Fruit fly (Drosophila melanogaster): Measurements from ENCODE around the gene hfw.

The hfw gene

dm6 chrX:1695529-1696410, 26.4 kb downstream of the hfw start, which contains the start of gene a6:
Gene a6 (minus strand): TSS chrX:1695889.
- TF ChIP-seq CG17801 (GFP tag; optimal IDR thresholded peaks at IDR 0.05; ENCODE audit: partially characterized antibody), result peak; percentile 60

dm6 chrX:1705929-1706328, 36.6 kb downstream of the hfw start:
- no peak for TF ChIP-seq CG17801 (GFP tag; optimal IDR thresholded peaks at IDR 0.05; ENCODE audit: partially characterized antibody)

DNA sequence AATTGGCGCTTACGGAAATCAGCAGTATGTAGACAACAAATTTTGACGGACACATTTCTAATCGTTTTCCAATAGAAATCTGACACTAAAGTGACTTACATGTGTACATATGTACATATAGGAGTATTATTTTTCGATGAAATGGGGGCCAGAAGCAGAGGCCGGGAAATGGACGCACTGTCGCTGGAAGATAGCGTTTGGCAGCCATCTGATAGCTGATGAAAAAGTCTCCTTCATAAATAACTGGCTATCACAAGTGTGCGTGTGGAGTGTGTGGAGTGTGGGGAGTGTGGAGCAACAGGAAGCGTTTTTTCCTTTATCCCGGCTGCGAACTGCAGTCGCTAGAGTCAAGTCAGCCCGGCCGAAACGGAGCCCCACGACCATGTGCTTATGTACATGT, 40.7 kb downstream of the hfw start, which contains the start of gene CG3795:
CG3795 (minus strand) TSS at position 101 of the 400 bp plus-strand sequence.
- TF ChIP-seq CG17801 (GFP tag; optimal IDR thresholded peaks at IDR 0.05; ENCODE audit: partially characterized antibody), result no peak

dm6 chrX:1714874-1715273, 45.5 kb downstream of the hfw start:
- TF ChIP-seq CG17801 (GFP tag; optimal IDR thresholded peaks at IDR 0.05; ENCODE audit: partially characterized antibody), result no peak

Measured in ovary, adult (tissue).